Worm (Caenorhabditis elegans): ENCODE measurements around the gene msp-45.

ce11 chrII:5182451-5182850 is 25.6 kb upstream of the msp-45 start:
- TF ChIP-seq unc-62 (GFP tag; optimal IDR thresholded peaks at IDR 0.05) = no peak
- peak; percentile 39 for TF ChIP-seq ama-1 (optimal IDR thresholded peaks at IDR 0.05)
- no peak for TF ChIP-seq nhr-237 (tag; optimal IDR thresholded peaks at IDR 0.05)
- no peak for TF ChIP-seq ztf-4 (tag; optimal IDR thresholded peaks at IDR 0.05)
- TF ChIP-seq nhr-77 (tag; optimal IDR thresholded peaks at IDR 0.05) = no peak
- TF ChIP-seq snpc-4 (tag; optimal IDR thresholded peaks at IDR 0.05) = peak; percentile 20
- peak; percentile 99 for TF ChIP-seq elt-2 (tag; optimal IDR thresholded peaks at IDR 0.05)
- TF ChIP-seq unc-39 (tag; optimal IDR thresholded peaks at IDR 0.05) = no peak
- no peak for TF ChIP-seq lsy-12 (tag; optimal IDR thresholded peaks at IDR 0.05)
- TF ChIP-seq nhr-11 (tag; optimal IDR thresholded peaks at IDR 0.05) = no peak
- no peak for TF ChIP-seq mml-1 (tag; optimal IDR thresholded peaks at IDR 0.05)
- peak; percentile 44 for TF ChIP-seq hmg-11 (tag; optimal IDR thresholded peaks at IDR 0.05)
- TF ChIP-seq pha-4 (tag; optimal IDR thresholded peaks at IDR 0.05) = peak; percentile 48

Data from whole organism, L3 larva.